Worm (Caenorhabditis elegans) whole organism, mixed stage, embryonic: Measurements from ENCODE around the gene srbc-71.
A peak's percentile ranks its signal among the peaks of the same experiment; 100 is the strongest.

Source experiments
- M03D4.4 ChIP-seq: sonication (generic microtip); optimal IDR thresholded peaks from 2 replicates; lab custom pipeline; 2017; ENCODE audit warnings: mild to moderate bottlenecking, missing genetic modification characterization, missing compliant biosample characterization
- bed-3 ChIP-seq: fragments of 200-800 bp; sonication (Bioruptor generic); optimal IDR thresholded peaks from 3 replicates; lab custom pipeline; 2018; ENCODE audit warnings: mild to moderate bottlenecking, missing genetic modification characterization, moderate library complexity, missing compliant biosample characterization
- blmp-1 ChIP-seq: fragments of 150-350 bp; optimal IDR thresholded peaks from 2 replicates; lab custom pipeline; 2014; ENCODE audit warnings: missing biosample characterization, missing genetic modification characterization
- ceh-43 ChIP-seq: fragments of 200-800 bp; sonication (Bioruptor generic); optimal IDR thresholded peaks from 2 replicates; lab custom pipeline; 2018; ENCODE audit warnings: mild to moderate bottlenecking, missing genetic modification characterization, moderate library complexity, missing compliant biosample characterization
- ceh-83 ChIP-seq: fragments of 200-800 bp; sonication (Bioruptor generic); optimal IDR thresholded peaks from 2 replicates; lab custom pipeline; 2018; ENCODE audit warnings: mild to moderate bottlenecking, missing genetic modification characterization, missing compliant biosample characterization
- cnd-1 ChIP-seq: fragments of 200-800 bp; sonication (Bioruptor generic); optimal IDR thresholded peaks from 2 replicates; lab custom pipeline; 2018; ENCODE audit warnings: mild to moderate bottlenecking, missing genetic modification characterization, missing compliant biosample characterization
- drap-1 ChIP-seq: fragments of 200-800 bp; sonication (Bioruptor generic); optimal IDR thresholded peaks from 3 replicates; lab custom pipeline; 2018; ENCODE audit warnings: mild to moderate bottlenecking, missing genetic modification characterization, missing compliant biosample characterization
- elt-1 ChIP-seq: sonication (generic microtip); optimal IDR thresholded peaks from 2 replicates; lab custom pipeline; 2017; ENCODE audit warnings: missing genetic modification characterization, mild to moderate bottlenecking, missing compliant biosample characterization, antibody characterized with exemption, moderate library complexity, borderline replicate concordance; ENCODE audit not compliant: insufficient read depth
- elt-3 ChIP-seq: fragments of 150-350 bp; optimal IDR thresholded peaks from 2 replicates; lab custom pipeline; 2014; ENCODE audit warnings: missing biosample characterization, missing genetic modification characterization
- flh-1 ChIP-seq: fragments of 200-800 bp; sonication (Bioruptor generic); optimal IDR thresholded peaks from 2 replicates; lab custom pipeline; 2018; ENCODE audit warnings: mild to moderate bottlenecking, missing genetic modification characterization, moderate library complexity, missing compliant biosample characterization
- ham-2 ChIP-seq: fragments of 200-800 bp; sonication (Bioruptor generic); optimal IDR thresholded peaks from 2 replicates; lab custom pipeline; 2018; ENCODE audit warnings: mild to moderate bottlenecking, missing genetic modification characterization, missing compliant biosample characterization
- hlh-1 ChIP-seq: fragments of 150-350 bp; optimal IDR thresholded peaks from 2 replicates; lab custom pipeline; 2014; ENCODE audit warnings: missing biosample characterization, missing genetic modification reagents, missing genetic modification characterization
- lin-32 ChIP-seq: fragments of 200-800 bp; sonication (Bioruptor generic); optimal IDR thresholded peaks from 2 replicates; lab custom pipeline; 2018; ENCODE audit warnings: mild to moderate bottlenecking, missing genetic modification characterization, missing compliant biosample characterization
- mab-5 ChIP-seq: fragments of 150-350 bp; optimal IDR thresholded peaks from 2 replicates; lab custom pipeline; 2014; ENCODE audit warnings: missing biosample characterization, missing genetic modification characterization
- mep-1 ChIP-seq: fragments of 150-350 bp; optimal IDR thresholded peaks from 2 replicates; lab custom pipeline; 2017; ENCODE audit warnings: missing biosample characterization, missing genetic modification reagents, missing genetic modification characterization, inconsistent platforms
- mls-2 ChIP-seq: sonication (generic microtip); optimal IDR thresholded peaks from 2 replicates; lab custom pipeline; 2016; ENCODE audit warnings: mild to moderate bottlenecking, missing genetic modification characterization, moderate library complexity, missing compliant biosample characterization
- nhr-12 ChIP-seq: fragments of 150-350 bp; optimal IDR thresholded peaks from 2 replicates; lab custom pipeline; 2014; ENCODE audit warnings: missing biosample characterization, missing genetic modification characterization
- nhr-2 ChIP-seq: fragments of 150-350 bp; optimal IDR thresholded peaks from 2 replicates; lab custom pipeline; 2014; ENCODE audit warnings: missing biosample characterization, missing genetic modification characterization
- nhr-237 ChIP-seq: fragments of 150-350 bp; optimal IDR thresholded peaks from 2 replicates; lab custom pipeline; 2014; ENCODE audit warnings: missing biosample characterization, missing genetic modification characterization
- nhr-28 ChIP-seq: fragments of 150-350 bp; optimal IDR thresholded peaks from 2 replicates; lab custom pipeline; 2014; ENCODE audit warnings: missing biosample characterization, missing genetic modification characterization
- nhr-76 ChIP-seq: sonication (generic microtip); optimal IDR thresholded peaks from 2 replicates; lab custom pipeline; 2017; ENCODE audit warnings: missing biosample characterization, missing genetic modification characterization
- pha-4 ChIP-seq: fragments of 150-350 bp; optimal IDR thresholded peaks from 2 replicates; lab custom pipeline; 2018; ENCODE audit warnings: missing biosample characterization, missing genetic modification reagents, missing genetic modification characterization
- sem-2 ChIP-seq: fragments of 200-800 bp; sonication (Bioruptor generic); optimal IDR thresholded peaks from 2 replicates; lab custom pipeline; 2018; ENCODE audit warnings: mild to moderate bottlenecking, missing genetic modification characterization, missing compliant biosample characterization
- snpc-4 ChIP-seq: fragments of 150-350 bp; optimal IDR thresholded peaks from 2 replicates; lab custom pipeline; 2014; ENCODE audit warnings: missing biosample characterization, missing genetic modification characterization
- sptf-1 ChIP-seq: sonication (generic microtip); optimal IDR thresholded peaks from 2 replicates; lab custom pipeline; 2017; ENCODE audit warnings: mild to moderate bottlenecking, missing genetic modification characterization, moderate library complexity, missing compliant biosample characterization
- tbx-8 ChIP-seq: fragments of 200-800 bp; sonication (Bioruptor generic); optimal IDR thresholded peaks from 2 replicates; lab custom pipeline; 2018; ENCODE audit warnings: mild to moderate bottlenecking, missing genetic modification characterization, moderate library complexity, missing compliant biosample characterization
- unc-120 ChIP-seq: sonication (generic microtip); optimal IDR thresholded peaks from 2 replicates; lab custom pipeline; 2017; ENCODE audit warnings: missing genetic modification characterization, missing compliant biosample characterization; ENCODE audit not compliant: poor library complexity, severe bottlenecking
- unc-39 ChIP-seq: fragments of 150-350 bp; optimal IDR thresholded peaks from 2 replicates; lab custom pipeline; 2014; ENCODE audit warnings: missing biosample characterization, missing genetic modification characterization
- unc-62 ChIP-seq: fragments of 150-350 bp; optimal IDR thresholded peaks from 2 replicates; lab custom pipeline; 2014; ENCODE audit warnings: missing biosample characterization, missing genetic modification reagents, missing genetic modification characterization
- ztf-11 ChIP-seq: fragments of 150-350 bp; optimal IDR thresholded peaks from 2 replicates; lab custom pipeline; 2014; ENCODE audit warnings: missing biosample characterization, missing genetic modification characterization

srbc-71 gene

DNA sequence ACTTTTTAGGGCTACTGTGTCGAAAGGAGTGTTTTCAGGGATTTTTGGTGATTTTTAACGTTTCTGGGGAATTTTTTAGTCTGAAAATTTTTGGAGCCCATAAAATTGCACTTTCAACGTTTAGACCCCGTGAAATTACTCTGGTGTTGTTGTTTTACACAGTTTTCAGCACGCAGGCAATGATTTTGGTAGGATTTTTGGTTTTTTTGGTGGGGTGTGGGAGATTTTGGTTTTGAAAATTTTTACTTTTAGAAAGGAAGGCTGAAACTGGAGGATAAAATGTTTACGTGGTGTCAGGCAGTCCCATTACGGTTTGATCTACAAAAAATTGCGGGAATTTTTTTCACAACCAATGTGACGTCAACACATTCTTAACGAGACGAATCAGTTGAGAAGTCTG is 7.5 kb downstream of the srbc-71 start:
- TF ChIP-seq tbx-8 (GFP tag; lab: Kevin White, UChicago) = no peak
- no peak for TF ChIP-seq nhr-28 (tag; lab: Kevin White, UChicago)
- TF ChIP-seq mls-2 (tag; lab: Kevin White, UChicago) = no peak
- TF ChIP-seq cnd-1 = no peak
- TF ChIP-seq lin-32 (GFP tag; lab: Kevin White, UChicago) = no peak
- no peak for TF ChIP-seq bed-3 (GFP tag; lab: Kevin White, UChicago)

DNA sequence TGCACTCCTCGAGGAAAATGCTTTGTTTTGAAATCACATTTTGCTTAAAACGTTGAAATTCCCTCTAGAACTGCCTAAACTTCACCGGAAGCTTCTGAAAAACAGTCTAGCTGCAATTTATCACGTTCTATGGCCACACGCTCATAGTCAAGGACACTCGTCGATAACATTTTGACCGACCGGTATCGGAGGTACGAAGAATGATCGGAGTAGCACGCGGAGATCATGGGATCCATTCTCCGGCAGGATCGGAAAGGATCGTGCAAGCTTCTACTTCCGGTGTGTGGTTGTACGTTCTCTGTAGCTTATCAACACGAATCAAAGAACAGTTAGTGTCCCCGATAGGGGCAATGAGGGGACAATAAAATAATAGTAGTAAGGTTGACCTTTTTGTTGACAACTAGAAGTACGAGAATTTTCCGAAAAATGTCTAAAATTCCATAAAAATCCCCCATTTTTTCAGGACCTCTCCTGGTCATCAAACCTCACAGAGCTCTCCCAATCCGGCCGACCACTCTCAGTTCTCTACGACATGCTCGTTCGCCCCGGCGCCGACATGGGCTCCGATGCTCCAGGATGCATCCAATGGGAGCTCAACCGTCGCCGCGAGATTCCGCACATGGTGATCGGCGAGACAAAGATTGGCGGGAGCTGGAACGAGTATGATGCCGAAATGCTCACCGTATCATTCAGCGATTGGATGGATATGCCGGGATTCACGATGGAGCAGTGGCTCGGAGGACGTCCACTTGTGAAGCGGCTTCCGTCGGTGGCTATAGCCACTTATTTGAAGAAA is 9.5 kb downstream of the srbc-71 start:
- TF ChIP-seq ceh-83 = no peak
- TF ChIP-seq unc-39 (tag; lab: Kevin White, UChicago) = no peak
- TF ChIP-seq elt-3 (tag; lab: Kevin White, UChicago) = no peak
- TF ChIP-seq mls-2 (tag; lab: Kevin White, UChicago) = no peak
- no peak for TF ChIP-seq M03D4.4 (tag; lab: Kevin White, UChicago)
- no peak for TF ChIP-seq sem-2 (GFP tag; lab: Kevin White, UChicago)
- no peak for TF ChIP-seq nhr-2 (tag; lab: Kevin White, UChicago)
- TF ChIP-seq elt-1 (tag; lab: Kevin White, UChicago) = no peak
- TF ChIP-seq mab-5 = no peak
- no peak for TF ChIP-seq ceh-43
- no peak for TF ChIP-seq snpc-4
- no peak for TF ChIP-seq sptf-1 (tag; lab: Kevin White, UChicago)
- no peak for TF ChIP-seq nhr-28 (tag; lab: Kevin White, UChicago)
- TF ChIP-seq nhr-12 = no peak
- no peak for TF ChIP-seq unc-120
- no peak for TF ChIP-seq blmp-1 (tag; lab: Kevin White, UChicago)
- TF ChIP-seq lin-32 (GFP tag; lab: Kevin White, UChicago) = no peak
- TF ChIP-seq ham-2 (GFP tag; lab: Kevin White, UChicago) = no peak
- no peak for TF ChIP-seq flh-1 (GFP tag; lab: Kevin White, UChicago)
- TF ChIP-seq drap-1 = no peak

DNA sequence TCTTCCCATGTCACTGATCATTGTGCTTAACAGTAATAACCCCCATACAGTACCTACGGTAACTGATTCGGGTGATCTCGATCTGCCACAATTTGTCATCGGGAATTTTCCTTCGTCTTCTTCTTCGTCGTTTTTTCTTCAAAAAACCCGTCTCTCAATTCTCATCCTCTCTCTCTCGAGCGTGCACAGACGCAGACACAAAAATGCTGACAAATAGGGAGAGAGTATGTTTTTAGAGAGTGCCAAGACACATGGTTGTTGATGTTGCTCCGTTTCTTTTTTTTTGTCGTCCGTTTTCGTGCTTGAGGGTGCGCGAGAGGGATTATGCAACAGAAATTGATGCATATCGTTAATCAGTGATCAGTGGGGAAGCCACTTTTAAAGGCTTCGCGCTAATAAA is 10.4 kb downstream of the srbc-71 start:
- TF ChIP-seq mab-5 = no peak
- peak; percentile 70 for TF ChIP-seq unc-62 (GFP tag; lab: Kevin White, UChicago)
- peak; percentile 68 for TF ChIP-seq nhr-237
- TF ChIP-seq pha-4 (tag; lab: Kevin White, UChicago) = peak; percentile 21

DNA sequence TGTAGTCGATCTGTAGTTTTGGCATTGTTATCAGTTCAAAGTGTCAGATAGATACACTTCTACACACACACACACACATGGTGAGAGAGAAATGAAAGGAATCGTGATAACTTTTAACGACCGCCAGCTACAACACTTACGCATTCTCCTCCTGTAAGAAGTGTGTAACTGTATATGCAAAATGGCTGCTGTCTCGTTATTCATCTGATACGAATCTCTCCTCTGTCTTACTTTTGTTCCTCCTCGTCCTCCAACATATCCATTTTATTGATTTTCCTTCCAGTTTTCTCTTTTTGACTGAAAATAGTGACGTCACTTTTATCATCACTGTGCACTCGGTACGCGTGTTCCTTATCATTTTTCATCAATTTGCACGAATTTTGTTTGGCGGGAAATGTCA is 13.0 kb downstream of the srbc-71 start:
- peak; percentile 32 for TF ChIP-seq nhr-28 (tag; lab: Kevin White, UChicago)
- TF ChIP-seq sptf-1 (tag; lab: Kevin White, UChicago) = no peak
- TF ChIP-seq, all 35 proteins: peak for 1

- TF ChIP-seq bed-3 (GFP tag; lab: Kevin White, UChicago) (no peak), nhr-237 (no peak), snpc-4 (no peak), ztf-11 (no peak), nhr-76 (tag; lab: Kevin White, UChicago) (no peak), elt-1 (tag; lab: Kevin White, UChicago) (no peak), M03D4.4 (tag; lab: Kevin White, UChicago) (no peak), tbx-8 (GFP tag; lab: Kevin White, UChicago) (no peak), drap-1 (no peak), elt-3 (tag; lab: Kevin White, UChicago) (no peak), flh-1 (GFP tag; lab: Kevin White, UChicago) (no peak), sem-2 (GFP tag; lab: Kevin White, UChicago) (no peak), hlh-1 (tag; lab: Kevin White, UChicago) (no peak), mep-1 (tag; lab: Kevin White, UChicago) (no peak), nhr-12 (no peak), unc-39 (tag; lab: Kevin White, UChicago) (no peak), unc-62 (GFP tag; lab: Kevin White, UChicago) (no peak), ham-2 (GFP tag; lab: Kevin White, UChicago) (no peak)
Measured at ce11 chrIV:4210868-4211267, 14.9 kb downstream of the srbc-71 start.
